Fruit fly (Drosophila melanogaster) whole organism, embryonic: ENCODE measurements around the gene CG31344.

ENCODE experiments used
- ATbp ChIP-seq: fragments of 200-800 bp; sonication (Bioruptor generic); optimal IDR thresholded peaks from 2 replicates; lab custom pipeline; 2017; ENCODE audit warnings: missing biosample characterization, mild to moderate bottlenecking, missing genetic modification characterization, missing genetic modification reagents
- Bgb ChIP-seq: fragments of 200-800 bp; sonication (Bioruptor generic); IDR thresholded peaks from 2 replicates; pipeline ENCODE4 v1.3.6; 2022; ENCODE audit warnings: missing biosample characterization, missing genetic modification characterization; ENCODE audit not compliant: partially characterized antibody
- Bteb2 ChIP-seq: fragments of 200-800 bp; sonication (Bioruptor generic); optimal IDR thresholded peaks from 2 replicates; lab custom pipeline; 2016; ENCODE audit warnings: missing biosample characterization, missing genetic modification characterization
- CG10267 ChIP-seq: fragments of 200-800 bp; sonication (Bioruptor generic); optimal IDR thresholded peaks from 2 replicates; lab custom pipeline; 2018; ENCODE audit warnings: missing biosample characterization, mild to moderate bottlenecking, missing genetic modification characterization, moderate library complexity
- CG10274 ChIP-seq: fragments of 200-800 bp; sonication (Bioruptor generic); optimal IDR thresholded peaks from 3 replicates; lab custom pipeline; 2017; ENCODE audit warnings: missing biosample characterization, mild to moderate bottlenecking, missing genetic modification characterization
- CG11696 ChIP-seq: fragments of 200-800 bp; sonication (Bioruptor generic); IDR thresholded peaks from 2 replicates; pipeline ENCODE4 v1.3.6; 2022; ENCODE audit warnings: missing biosample characterization, missing genetic modification characterization
- CG12236 ChIP-seq: fragments of 200-800 bp; sonication (Bioruptor generic); optimal IDR thresholded peaks from 2 replicates; lab custom pipeline; 2016; ENCODE audit warnings: missing biosample characterization, missing genetic modification characterization
- CG16863 ChIP-seq: fragments of 200-800 bp; sonication (Bioruptor generic); optimal IDR thresholded peaks from 3 replicates; lab custom pipeline; 2016; ENCODE audit warnings: missing biosample characterization, missing genetic modification characterization
- CG17328 ChIP-seq: fragments of 200-800 bp; sonication (Bioruptor generic); IDR thresholded peaks from 2 replicates; pipeline ENCODE4 v1.3.6; 2022; ENCODE audit warnings: missing biosample characterization, missing genetic modification characterization
- CG3281 ChIP-seq: fragments of 200-800 bp; sonication (Bioruptor generic); optimal IDR thresholded peaks from 3 replicates; lab custom pipeline; 2017; ENCODE audit warnings: missing biosample characterization, mild to moderate bottlenecking, missing genetic modification characterization
- CG3407 ChIP-seq: fragments of 200-800 bp; sonication (Bioruptor generic); optimal IDR thresholded peaks from 2 replicates; lab custom pipeline; 2018; ENCODE audit warnings: missing biosample characterization, mild to moderate bottlenecking, missing genetic modification characterization
- CG34376 ChIP-seq: fragments of 200-800 bp; sonication (Bioruptor generic); optimal IDR thresholded peaks from 2 replicates; lab custom pipeline; 2018; ENCODE audit warnings: missing biosample characterization, mild to moderate bottlenecking, missing genetic modification characterization
- CG4282 ChIP-seq: fragments of 200-800 bp; sonication (Bioruptor generic); optimal IDR thresholded peaks from 2 replicates; lab custom pipeline; 2016; ENCODE audit warnings: missing biosample characterization, missing genetic modification characterization
- CG8478 ChIP-seq: fragments of >200 bp; optimal IDR thresholded peaks from 2 replicates; lab custom pipeline; 2018
- CG9727 ChIP-seq: fragments of 200-800 bp; sonication (Bioruptor generic); optimal IDR thresholded peaks from 3 replicates; lab custom pipeline; 2017; ENCODE audit warnings: missing biosample characterization, mild to moderate bottlenecking, missing genetic modification characterization
- CrebB ChIP-seq: fragments of 200-800 bp; sonication (Bioruptor generic); optimal IDR thresholded peaks from 3 replicates; lab custom pipeline; 2018; ENCODE audit warnings: missing biosample characterization, mild to moderate bottlenecking, missing genetic modification characterization
- D ChIP-seq, 2 experiments: fragments of 200-800 bp in 1 of 2; fragments of >200 bp in 1 of 2; sonication (Bioruptor generic) in 1 of 2; optimal IDR thresholded peaks; 2 replicates in 1 of 2; 3 replicates in 1 of 2; lab custom pipeline; 2017; ENCODE audit warnings: mild to moderate bottlenecking in 1 of 2, missing biosample characterization in 1 of 2, missing genetic modification characterization in 1 of 2, missing genetic modification reagents in 1 of 2
- Deaf1 ChIP-seq: fragments of 200-800 bp; optimal IDR thresholded peaks from 3 replicates; lab custom pipeline; 2019; ENCODE audit warnings: missing biosample characterization, mild to moderate bottlenecking, missing genetic modification characterization, moderate library complexity
- Dek ChIP-seq: fragments of 200-800 bp; sonication (Bioruptor generic); optimal IDR thresholded peaks from 3 replicates; lab custom pipeline; 2019; ENCODE audit warnings: missing biosample characterization, mild to moderate bottlenecking, missing genetic modification characterization, moderate library complexity
- Ets97D ChIP-seq: fragments of 200-800 bp; sonication (Bioruptor generic); optimal IDR thresholded peaks from 3 replicates; lab custom pipeline; 2016; ENCODE audit warnings: missing biosample characterization, missing genetic modification characterization
- Fer1 ChIP-seq: fragments of 200-800 bp; sonication (Bioruptor generic); optimal IDR thresholded peaks from 2 replicates; lab custom pipeline; 2017; ENCODE audit warnings: missing biosample characterization, mild to moderate bottlenecking, missing genetic modification characterization
- H2.0 ChIP-seq: fragments of 200-800 bp; sonication (Bioruptor generic); IDR thresholded peaks from 2 replicates; pipeline ENCODE4 v1.3.6; 2022; ENCODE audit warnings: missing biosample characterization, missing genetic modification characterization
- HmgZ ChIP-seq: fragments of 200-800 bp; sonication (Bioruptor generic); optimal IDR thresholded peaks from 2 replicates; lab custom pipeline; 2018; ENCODE audit warnings: missing biosample characterization, mild to moderate bottlenecking, missing genetic modification characterization
- Hr39 ChIP-seq: fragments of >200 bp; optimal IDR thresholded peaks from 2 replicates; lab custom pipeline; 2017
- Mad ChIP-seq: fragments of 200-800 bp; sonication (Bioruptor generic); optimal IDR thresholded peaks from 2 replicates; lab custom pipeline; 2016; ENCODE audit warnings: missing biosample characterization, missing genetic modification characterization
- NfI ChIP-seq: fragments of 200-800 bp; sonication (Bioruptor generic); optimal IDR thresholded peaks from 3 replicates; lab custom pipeline; 2018; ENCODE audit warnings: missing biosample characterization, mild to moderate bottlenecking, missing genetic modification characterization, moderate library complexity
- Ravus ChIP-seq: fragments of 200-800 bp; sonication (Bioruptor generic); IDR thresholded peaks from 2 replicates; pipeline ENCODE4 v1.3.6; 2022; ENCODE audit warnings: missing biosample characterization, missing genetic modification characterization
- Sin3A ChIP-seq: fragments of >200 bp; optimal IDR thresholded peaks from 2 replicates; lab custom pipeline; 2018
- Stat92E ChIP-seq, 3 experiments: fragments of >200 bp in 2 of 3; fragments of 200-800 bp in 1 of 3; sonication (Bioruptor generic) in 1 of 3; optimal IDR thresholded peaks; 2 replicates each; lab custom pipeline; 2017 to 2019; ENCODE audit warnings: missing biosample characterization in 3 of 3, missing genetic modification characterization in 3 of 3, mild to moderate bottlenecking in 1 of 3, moderate library complexity in 1 of 3
- aop ChIP-seq: fragments of 200-800 bp; sonication (Bioruptor generic); IDR thresholded peaks from 2 replicates; pipeline ENCODE4 v1.3.6; 2022; ENCODE audit warnings: missing biosample characterization, missing genetic modification characterization
- chif ChIP-seq, 2 experiments: fragments of 200-800 bp; sonication (Bioruptor generic); optimal IDR thresholded peaks; 3 replicates each; lab custom pipeline; 2016; ENCODE audit warnings: missing biosample characterization in 2 of 2, missing genetic modification characterization in 2 of 2
- corto ChIP-seq: fragments of 200-800 bp; sonication (Bioruptor generic); optimal IDR thresholded peaks from 2 replicates; lab custom pipeline; 2016; ENCODE audit warnings: missing biosample characterization, mild to moderate bottlenecking, missing genetic modification characterization, moderate library complexity
- crol ChIP-seq: fragments of 200-800 bp; sonication (Bioruptor generic); IDR thresholded peaks from 2 replicates; pipeline ENCODE4 v1.3.6; 2022; ENCODE audit warnings: missing biosample characterization, missing genetic modification characterization
- disco-r ChIP-seq: fragments of 200-800 bp; sonication (Bioruptor generic); optimal IDR thresholded peaks from 2 replicates; lab custom pipeline; 2016; ENCODE audit warnings: missing biosample characterization, missing genetic modification characterization
- dm ChIP-seq: fragments of 200-800 bp; sonication (Bioruptor generic); optimal IDR thresholded peaks from 3 replicates; lab custom pipeline; 2016; ENCODE audit warnings: missing biosample characterization, missing genetic modification characterization
- dpn ChIP-seq, 2 experiments: fragments of 200-800 bp; sonication (Bioruptor generic); optimal IDR thresholded peaks; 3 replicates each; lab custom pipeline; 2016; ENCODE audit warnings: missing biosample characterization in 2 of 2, missing genetic modification characterization in 2 of 2
- exex ChIP-seq: fragments of 200-800 bp; sonication (Bioruptor generic); optimal IDR thresholded peaks from 4 replicates; lab custom pipeline; 2018; ENCODE audit warnings: missing biosample characterization, mild to moderate bottlenecking, missing genetic modification characterization, moderate library complexity
- fd3F ChIP-seq: fragments of 200-800 bp; sonication (Bioruptor generic); optimal IDR thresholded peaks from 2 replicates; lab custom pipeline; 2018; ENCODE audit warnings: missing biosample characterization, mild to moderate bottlenecking, missing genetic modification characterization, moderate library complexity
- ftz-f1 ChIP-seq: fragments of 200-800 bp; sonication (Bioruptor generic); optimal IDR thresholded peaks from 2 replicates; lab custom pipeline; 2016; ENCODE audit warnings: missing biosample characterization, missing genetic modification characterization
- gro ChIP-seq: fragments of 200-800 bp; sonication (Bioruptor generic); optimal IDR thresholded peaks from 2 replicates; lab custom pipeline; 2016; ENCODE audit warnings: missing biosample characterization, missing genetic modification characterization
- gt ChIP-seq: fragments of 200-800 bp; sonication (Bioruptor generic); IDR thresholded peaks from 2 replicates; pipeline ENCODE4 v1.3.6; 2022; ENCODE audit warnings: missing biosample characterization, missing genetic modification characterization
- jing ChIP-seq: fragments of 200-800 bp; sonication (Bioruptor generic); optimal IDR thresholded peaks from 2 replicates; lab custom pipeline; 2018; ENCODE audit warnings: missing biosample characterization, mild to moderate bottlenecking, missing genetic modification characterization
- lola ChIP-seq, 3 experiments: fragments of >200 bp in 2 of 3; fragments of 200-800 bp in 1 of 3; sonication (Bioruptor generic) in 1 of 3; optimal IDR thresholded peaks; 2 replicates each; lab custom pipeline; 2017 to 2019; ENCODE audit warnings: missing biosample characterization in 3 of 3, missing genetic modification characterization in 3 of 3, mild to moderate bottlenecking in 1 of 3, moderate library complexity in 1 of 3
- odd ChIP-seq: fragments of 200-800 bp; sonication (Bioruptor generic); optimal IDR thresholded peaks from 2 replicates; lab custom pipeline; 2017; ENCODE audit warnings: missing biosample characterization, mild to moderate bottlenecking, missing genetic modification characterization
- row ChIP-seq: fragments of 200-800 bp; sonication (Bioruptor generic); IDR thresholded peaks from 3 replicates; pipeline ENCODE4 v1.3.6; 2022; ENCODE audit warnings: missing biosample characterization, missing genetic modification characterization
- schlank ChIP-seq: fragments of 200-800 bp; sonication (Bioruptor generic); optimal IDR thresholded peaks from 2 replicates; lab custom pipeline; 2018; ENCODE audit warnings: missing biosample characterization, mild to moderate bottlenecking, missing genetic modification characterization
- sd ChIP-seq: fragments of 200-800 bp; sonication (Bioruptor generic); optimal IDR thresholded peaks from 3 replicates; lab custom pipeline; 2018; ENCODE audit warnings: missing biosample characterization, mild to moderate bottlenecking, missing genetic modification characterization, moderate library complexity
- sim ChIP-seq: fragments of 200-800 bp; sonication (Bioruptor generic); IDR thresholded peaks from 2 replicates; pipeline ENCODE4 v1.3.6; 2022; ENCODE audit warnings: missing biosample characterization, missing genetic modification characterization
- sna ChIP-seq: fragments of 200-800 bp; sonication (Bioruptor generic); IDR thresholded peaks from 2 replicates; pipeline ENCODE4 v1.3.6; 2022; ENCODE audit warnings: missing biosample characterization, missing genetic modification characterization; ENCODE audit not compliant: partially characterized antibody
- sob ChIP-seq: fragments of 200-800 bp; sonication (Bioruptor generic); IDR thresholded peaks from 2 replicates; pipeline ENCODE4 v1.3.6; 2022; ENCODE audit warnings: missing biosample characterization, missing genetic modification characterization

Gene CG31344

DNA sequence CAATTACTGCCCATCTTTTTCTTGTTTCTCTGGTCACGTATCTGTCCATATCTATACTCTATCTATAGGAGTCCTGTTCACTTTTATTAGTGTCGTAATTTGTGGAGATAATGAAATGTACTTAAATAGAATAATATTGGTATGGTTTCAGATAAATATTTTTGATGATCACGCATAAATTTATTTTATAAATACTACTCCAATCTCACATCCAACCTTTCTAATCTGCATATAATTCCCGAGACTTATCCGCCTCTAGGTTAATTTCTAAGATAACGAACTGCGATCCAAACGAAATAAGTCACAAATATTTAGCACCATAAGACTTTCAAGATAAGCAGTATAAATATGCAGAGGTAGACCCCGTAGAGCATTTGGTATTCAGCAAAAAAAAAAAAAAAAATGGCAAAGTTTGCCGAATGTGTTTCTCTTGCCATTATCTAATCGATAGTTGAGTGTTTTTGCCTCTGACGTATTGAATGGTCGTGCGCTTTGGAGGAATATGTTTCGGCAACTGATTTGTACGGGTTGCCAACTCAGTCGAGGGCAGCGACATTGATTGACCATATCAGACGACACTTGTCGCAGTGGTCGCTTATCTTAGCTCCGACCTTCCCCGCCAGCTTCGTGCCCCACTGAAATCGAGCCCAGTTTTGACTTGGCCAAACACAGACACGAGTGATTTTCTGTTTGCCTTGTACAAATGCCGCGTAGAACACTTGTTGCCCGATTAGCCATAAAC, 26.9 kb downstream of the CG31344 start (continued):
- no peak for TF ChIP-seq CG16863 (GFP tag; lab: Kevin White, UChicago)
- no peak for TF ChIP-seq CG10274 (GFP tag; lab: Kevin White, UChicago)
- no peak for TF ChIP-seq Dek (tag; lab: Kevin White, UChicago)
- no peak for TF ChIP-seq sna (GFP tag; lab: Robert Waterston, UW)
- no peak for TF ChIP-seq ATbp (GFP tag; lab: Kevin White, UChicago)
- peak; percentile 72 for TF ChIP-seq exex (tag; lab: Kevin White, UChicago)
- no peak for TF ChIP-seq dm (GFP tag; lab: Kevin White, UChicago)
- TF ChIP-seq H2.0 (GFP tag; lab: Robert Waterston, UW) = no peak
- TF ChIP-seq CG9727 = no peak
- peak; percentile 80 for TF ChIP-seq Deaf1
- no peak for TF ChIP-seq Ravus (GFP tag; lab: Robert Waterston, UW)
- TF ChIP-seq Bteb2 (GFP tag; lab: Kevin White, UChicago) = no peak
- no peak for TF ChIP-seq sim
- TF ChIP-seq Hr39 (lab: Kevin White, UChicago) = no peak
- peak; percentile 62 for TF ChIP-seq ftz-f1
- no peak for TF ChIP-seq CG8478 (lab: Kevin White, UChicago)
- no peak for TF ChIP-seq CG12236
- no peak for TF ChIP-seq fd3F (GFP tag; lab: Kevin White, UChicago)
- peak; percentile 26 for TF ChIP-seq gro
- no peak for TF ChIP-seq NfI (GFP tag; lab: Kevin White, UChicago)
- no peak for TF ChIP-seq CG3281
- TF ChIP-seq odd (GFP tag; lab: Kevin White, UChicago) = no peak
- peak; percentile 64; the same call in 1 of the 2 replicates for TF ChIP-seq crol (GFP tag; lab: Robert Waterston, UW)
- no peak for TF ChIP-seq CrebB
- no peak for TF ChIP-seq Mad (GFP tag; lab: Kevin White, UChicago)
- no peak for TF ChIP-seq CG17328 (GFP tag; lab: Robert Waterston, UW)
- TF ChIP-seq CG4282 (GFP tag; lab: Kevin White, UChicago) = no peak
- TF ChIP-seq Fer1 (GFP tag; lab: Kevin White, UChicago) = no peak
- TF ChIP-seq CG10267 (tag; lab: Kevin White, UChicago) = no peak
- TF ChIP-seq disco-r (GFP tag; lab: Kevin White, UChicago) = no peak
- no peak for TF ChIP-seq gt (GFP tag; lab: Robert Waterston, UW)
- no peak for TF ChIP-seq Sin3A
- TF ChIP-seq corto = no peak
- peak; percentile 19 for TF ChIP-seq HmgZ (tag; lab: Kevin White, UChicago)
- peak; percentile 65 for TF ChIP-seq CG34376 (GFP tag; lab: Kevin White, UChicago)
- no peak for TF ChIP-seq jing
- TF ChIP-seq row (GFP tag; lab: Robert Waterston, UW) = peak; percentile 44; the same call in 2 of the 3 replicates
- TF ChIP-seq aop (GFP tag; lab: Robert Waterston, UW) = no peak
- 0 out of 2 replicates have a peak, but pooled peaks have one; percentile 8 for TF ChIP-seq Bgb (GFP tag; lab: Robert Waterston, UW)
- TF ChIP-seq Stat92E (GFP tag; optimal IDR thresholded peaks at IDR 0.05; lab: Kevin White, UChicago) = no peak
- TF ChIP-seq dpn (GFP tag; optimal IDR thresholded peaks at IDR 0.05; lab: Kevin White, UChicago) = no peak
- TF ChIP-seq lola (GFP tag; optimal IDR thresholded peaks at IDR 0.05; lab: Kevin White, UChicago) = no peak
- TF ChIP-seq schlank = no peak
- no peak for TF ChIP-seq CG11696 (GFP tag; lab: Robert Waterston, UW)
- TF ChIP-seq CG3407 (GFP tag; lab: Kevin White, UChicago) = no peak
- no peak for TF ChIP-seq Ets97D (GFP tag; lab: Kevin White, UChicago)
- no peak for TF ChIP-seq sob (GFP tag; lab: Robert Waterston, UW)
- TF ChIP-seq chif (GFP tag; optimal IDR thresholded peaks at IDR 0.05; lab: Kevin White, UChicago) = no peak
- TF ChIP-seq sd (tag; lab: Kevin White, UChicago) = peak; percentile 36
- TF ChIP-seq D (optimal IDR thresholded peaks at IDR 0.05; lab: Kevin White, UChicago) = no peak
- TF ChIP-seq D (GFP tag; optimal IDR thresholded peaks at IDR 0.05; lab: Kevin White, UChicago) = no peak
